Worm (Caenorhabditis elegans) whole organism, late embryonic: ENCODE measurements around the gene F08F1.9.
A peak's percentile ranks its signal among the peaks of the same experiment; 100 is the strongest.

Source experiments
- C08G9.2 ChIP-seq: sonication (generic microtip); optimal IDR thresholded peaks from 2 replicates; lab custom pipeline; 2016; ENCODE audit warnings: mild to moderate bottlenecking, missing genetic modification characterization, moderate library complexity, missing compliant biosample characterization
- C38D4.7 ChIP-seq: fragments of 200-800 bp; sonication (Bioruptor generic); optimal IDR thresholded peaks from 2 replicates; lab custom pipeline; 2018; ENCODE audit warnings: mild to moderate bottlenecking, missing genetic modification characterization, moderate library complexity, missing compliant biosample characterization
- F13H6.1 ChIP-seq: sonication (generic microtip); optimal IDR thresholded peaks from 2 replicates; lab custom pipeline; 2016; ENCODE audit warnings: missing genetic modification characterization, missing compliant biosample characterization
- K09A11.1 ChIP-seq: sonication (generic microtip); optimal IDR thresholded peaks from 2 replicates; lab custom pipeline; 2017; ENCODE audit warnings: antibody characterized with exemption, mild to moderate bottlenecking, missing genetic modification characterization, missing compliant biosample characterization; ENCODE audit not compliant: insufficient read depth
- ahr-1 ChIP-seq: sonication (generic microtip); optimal IDR thresholded peaks from 2 replicates; lab custom pipeline; 2016; ENCODE audit warnings: missing genetic modification characterization, missing compliant biosample characterization
- ama-1 ChIP-seq: fragments of 150-350 bp; optimal IDR thresholded peaks from 2 replicates; lab custom pipeline; 2014
- ceh-14 ChIP-seq: sonication (generic microtip); optimal IDR thresholded peaks from 2 replicates; lab custom pipeline; 2016; ENCODE audit warnings: missing genotype, missing genetic modification characterization, missing compliant biosample characterization
- ceh-18 ChIP-seq: sonication (generic microtip); optimal IDR thresholded peaks from 2 replicates; lab custom pipeline; 2016; ENCODE audit warnings: missing genetic modification characterization, missing compliant biosample characterization
- ceh-22 ChIP-seq: sonication (generic microtip); optimal IDR thresholded peaks from 2 replicates; lab custom pipeline; 2017; ENCODE audit warnings: missing biosample characterization, missing genetic modification characterization
- ceh-24 ChIP-seq: sonication (generic microtip); optimal IDR thresholded peaks from 2 replicates; lab custom pipeline; 2016; ENCODE audit warnings: mild to moderate bottlenecking, missing genetic modification characterization, missing compliant biosample characterization
- ceh-31 ChIP-seq: sonication (generic microtip); optimal IDR thresholded peaks from 2 replicates; lab custom pipeline; 2016; ENCODE audit warnings: missing genetic modification characterization, missing compliant biosample characterization
- ceh-34 ChIP-seq: sonication (generic microtip); optimal IDR thresholded peaks from 2 replicates; lab custom pipeline; 2016; ENCODE audit warnings: mild to moderate bottlenecking, missing genetic modification characterization, missing compliant biosample characterization
- ceh-48 ChIP-seq: sonication (generic microtip); optimal IDR thresholded peaks from 2 replicates; lab custom pipeline; 2016; ENCODE audit warnings: missing genetic modification characterization, inconsistent platforms, missing compliant biosample characterization
- ceh-9 ChIP-seq: sonication (generic microtip); optimal IDR thresholded peaks from 2 replicates; lab custom pipeline; 2016; ENCODE audit warnings: mild to moderate bottlenecking, missing genetic modification characterization, inconsistent platforms, missing compliant biosample characterization
- dmd-4 ChIP-seq: sonication (generic microtip); optimal IDR thresholded peaks from 2 replicates; lab custom pipeline; 2016; ENCODE audit warnings: borderline replicate concordance, missing genetic modification characterization, missing compliant biosample characterization
- elt-2 ChIP-seq: sonication (generic microtip); optimal IDR thresholded peaks from 2 replicates; lab custom pipeline; 2016; ENCODE audit warnings: missing genetic modification reagents, missing genetic modification characterization, missing compliant biosample characterization
- elt-4 ChIP-seq: sonication (generic microtip); optimal IDR thresholded peaks from 2 replicates; lab custom pipeline; 2016; ENCODE audit warnings: missing genetic modification characterization, missing compliant biosample characterization
- eyg-1 ChIP-seq: sonication (generic microtip); optimal IDR thresholded peaks from 2 replicates; lab custom pipeline; 2016; ENCODE audit warnings: missing genotype, missing genetic modification characterization, missing compliant biosample characterization
- fkh-6 ChIP-seq: sonication (generic microtip); optimal IDR thresholded peaks from 2 replicates; lab custom pipeline; 2016; ENCODE audit warnings: missing genetic modification characterization, missing compliant biosample characterization
- gmeb-2 ChIP-seq: sonication (generic microtip); optimal IDR thresholded peaks from 2 replicates; lab custom pipeline; 2016; ENCODE audit warnings: missing genetic modification characterization, inconsistent platforms, missing compliant biosample characterization
- hlh-13 ChIP-seq: fragments of 200-800 bp; sonication (Bioruptor generic); optimal IDR thresholded peaks from 2 replicates; lab custom pipeline; 2018; ENCODE audit warnings: mild to moderate bottlenecking, missing genetic modification characterization, missing compliant biosample characterization
- hlh-15 ChIP-seq: sonication (generic microtip); optimal IDR thresholded peaks from 2 replicates; lab custom pipeline; 2016; ENCODE audit warnings: missing genetic modification characterization, missing compliant biosample characterization
- hlh-30 ChIP-seq: sonication (generic microtip); optimal IDR thresholded peaks from 2 replicates; lab custom pipeline; 2017; ENCODE audit warnings: antibody characterized with exemption, missing genetic modification characterization, missing compliant biosample characterization; ENCODE audit not compliant: insufficient read depth
- hlh-8 ChIP-seq: sonication (generic microtip); optimal IDR thresholded peaks from 2 replicates; lab custom pipeline; 2016; ENCODE audit warnings: missing genotype, missing genetic modification characterization, missing compliant biosample characterization
- lim-6 ChIP-seq: sonication (generic microtip); optimal IDR thresholded peaks from 2 replicates; lab custom pipeline; 2016; ENCODE audit warnings: missing genetic modification characterization, missing compliant biosample characterization
- madf-2 ChIP-seq: sonication (generic microtip); optimal IDR thresholded peaks from 2 replicates; lab custom pipeline; 2017; ENCODE audit warnings: missing genetic modification characterization, missing compliant biosample characterization
- nfya-1 ChIP-seq: sonication (generic microtip); optimal IDR thresholded peaks from 2 replicates; lab custom pipeline; 2017; ENCODE audit warnings: missing genetic modification characterization, mild to moderate bottlenecking, missing compliant biosample characterization, antibody characterized with exemption, moderate library complexity
- nhr-11 ChIP-seq: fragments of 150-350 bp; optimal IDR thresholded peaks from 2 replicates; lab custom pipeline; 2014; ENCODE audit warnings: missing biosample characterization, missing genetic modification characterization
- nhr-232 ChIP-seq: sonication (generic microtip); optimal IDR thresholded peaks from 2 replicates; lab custom pipeline; 2016; ENCODE audit warnings: missing genetic modification characterization, missing compliant biosample characterization
- npax-4 ChIP-seq: sonication (generic microtip); optimal IDR thresholded peaks from 2 replicates; lab custom pipeline; 2016; ENCODE audit warnings: missing genetic modification characterization, missing compliant biosample characterization
- pag-3 ChIP-seq: sonication (generic microtip); optimal IDR thresholded peaks from 2 replicates; lab custom pipeline; 2016; ENCODE audit warnings: missing compliant biosample characterization, missing genetic modification characterization, borderline replicate concordance
- pat-9 ChIP-seq: fragments of 200-800 bp; sonication (Bioruptor generic); optimal IDR thresholded peaks from 2 replicates; lab custom pipeline; 2018; ENCODE audit warnings: mild to moderate bottlenecking, missing genetic modification characterization, moderate library complexity, missing compliant biosample characterization
- pax-1 ChIP-seq: fragments of 150-350 bp; optimal IDR thresholded peaks from 2 replicates; lab custom pipeline; 2014; ENCODE audit warnings: missing biosample characterization, missing genetic modification characterization
- pha-2 ChIP-seq: sonication (generic microtip); optimal IDR thresholded peaks from 2 replicates; lab custom pipeline; 2017; ENCODE audit warnings: mild to moderate bottlenecking, missing genetic modification characterization, missing compliant biosample characterization
- pha-4 ChIP-seq: fragments of 150-350 bp; optimal IDR thresholded peaks from 2 replicates; lab custom pipeline; 2018; ENCODE audit warnings: missing biosample characterization, missing genetic modification reagents, missing genetic modification characterization
- pqm-1 ChIP-seq: sonication (generic microtip); optimal IDR thresholded peaks from 2 replicates; lab custom pipeline; 2016; ENCODE audit warnings: missing genetic modification characterization, missing compliant biosample characterization
- pros-1 ChIP-seq: fragments of 150-350 bp; optimal IDR thresholded peaks from 2 replicates; lab custom pipeline; 2014; ENCODE audit warnings: missing biosample characterization, missing genetic modification reagents, missing genetic modification characterization
- rnt-1 ChIP-seq: sonication (generic microtip); optimal IDR thresholded peaks from 2 replicates; lab custom pipeline; 2016; ENCODE audit warnings: missing genetic modification characterization, missing compliant biosample characterization
- sox-2 ChIP-seq: fragments of 200-800 bp; sonication (Bioruptor generic); IDR thresholded peaks from 2 replicates; pipeline ENCODE4 v1.3.6; 2022; ENCODE audit warnings: missing genetic modification reagents, missing genetic modification characterization, missing compliant biosample characterization
- syd-9 ChIP-seq: sonication (generic microtip); optimal IDR thresholded peaks from 2 replicates; lab custom pipeline; 2016; ENCODE audit warnings: mild to moderate bottlenecking, missing genetic modification characterization, moderate library complexity, missing compliant biosample characterization
- tbx-2 ChIP-seq: sonication (generic microtip); optimal IDR thresholded peaks from 2 replicates; lab custom pipeline; 2016; ENCODE audit warnings: missing genetic modification characterization, missing compliant biosample characterization
- tbx-7 ChIP-seq: sonication (generic microtip); optimal IDR thresholded peaks from 2 replicates; lab custom pipeline; 2016; ENCODE audit warnings: missing genotype, missing genetic modification characterization, missing compliant biosample characterization
- ttx-3 ChIP-seq: sonication (generic microtip); optimal IDR thresholded peaks from 2 replicates; lab custom pipeline; 2016; ENCODE audit warnings: missing genetic modification reagents, missing genetic modification characterization, missing compliant biosample characterization
- unc-42 ChIP-seq: sonication (generic microtip); optimal IDR thresholded peaks from 2 replicates; lab custom pipeline; 2016; ENCODE audit warnings: missing genotype, missing genetic modification characterization, missing compliant biosample characterization
- unc-86 ChIP-seq: sonication (generic microtip); optimal IDR thresholded peaks from 2 replicates; lab custom pipeline; 2016; ENCODE audit warnings: missing genetic modification characterization, missing compliant biosample characterization
- zip-5 ChIP-seq: sonication (generic microtip); optimal IDR thresholded peaks from 2 replicates; lab custom pipeline; 2016; ENCODE audit warnings: missing genetic modification characterization, missing compliant biosample characterization
- ztf-16 ChIP-seq: sonication (generic microtip); optimal IDR thresholded peaks from 2 replicates; lab custom pipeline; 2017; ENCODE audit warnings: missing genetic modification characterization, missing compliant biosample characterization

The F08F1.9 gene

DNA sequence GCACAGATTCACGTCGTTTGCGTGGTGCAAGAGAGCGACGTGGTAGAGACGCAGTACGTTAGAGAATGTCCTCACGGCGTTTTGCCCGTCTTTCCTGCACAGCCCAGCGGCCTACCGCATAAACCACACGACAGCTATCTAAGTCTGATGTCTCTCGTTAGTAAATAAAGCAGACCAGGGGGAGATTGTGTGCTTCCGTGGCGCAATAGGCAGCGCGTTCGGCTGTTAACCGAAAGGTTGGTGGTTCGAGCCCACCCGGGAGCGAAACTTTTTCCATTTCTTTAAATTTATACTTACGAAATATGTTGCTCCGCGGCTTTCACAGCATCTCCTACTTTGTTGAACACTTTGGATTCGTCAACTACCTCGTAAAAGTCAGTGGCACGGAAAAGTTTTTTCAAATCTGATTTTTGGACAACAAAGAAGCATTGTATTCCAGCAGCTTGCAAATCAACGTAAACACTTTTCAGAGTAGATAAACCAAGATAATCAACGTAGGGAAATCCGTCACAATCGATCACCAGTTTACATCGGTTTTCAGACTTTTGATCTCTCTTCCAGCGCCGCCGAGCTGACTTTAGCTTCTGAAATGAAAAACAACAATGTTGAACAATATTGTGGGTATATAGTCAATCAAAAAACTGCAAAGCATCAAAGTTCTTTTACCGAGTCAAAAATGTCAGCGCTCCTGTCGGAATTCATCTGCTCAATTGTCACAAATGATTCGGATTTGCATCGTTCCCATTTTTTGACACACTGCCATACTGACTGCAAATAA is 6.2 kb downstream of the F08F1.9 start (continued):
- TF ChIP-seq pqm-1 (tag; lab: Kevin White, UChicago) = peak; percentile 88
- TF ChIP-seq hlh-30 = peak; percentile 78
- TF ChIP-seq ama-1 (lab: Kevin White, UChicago) = no peak
- peak; percentile 97 for TF ChIP-seq syd-9 (tag; lab: Kevin White, UChicago)
- no peak for TF ChIP-seq nhr-11
- TF ChIP-seq pag-3 = peak; percentile 46
- TF ChIP-seq dmd-4 (tag; lab: Kevin White, UChicago) = peak; percentile 93
- peak; percentile 97 for TF ChIP-seq elt-2 (tag; lab: Kevin White, UChicago)
- peak; percentile 93 for TF ChIP-seq hlh-13 (GFP tag; lab: Kevin White, UChicago)
- peak; percentile 95 for TF ChIP-seq unc-86 (tag; lab: Kevin White, UChicago)
- peak; percentile 98 for TF ChIP-seq rnt-1 (tag; lab: Kevin White, UChicago)
- TF ChIP-seq pha-4 (tag; lab: Kevin White, UChicago) = no peak
- peak; percentile 89 for TF ChIP-seq nfya-1
- peak; percentile 95 for TF ChIP-seq fkh-6
- peak; percentile 98 for TF ChIP-seq ceh-18 (tag; lab: Kevin White, UChicago)
- peak; percentile 88 for TF ChIP-seq lim-6
- peak; percentile 89 for TF ChIP-seq madf-2 (tag; lab: Kevin White, UChicago)
- peak; percentile 93 for TF ChIP-seq ahr-1
- peak; percentile 97 for TF ChIP-seq ztf-16 (tag; lab: Kevin White, UChicago)
- TF ChIP-seq ceh-34 (tag; lab: Kevin White, UChicago) = peak; percentile 98
- peak; percentile 67 for TF ChIP-seq pros-1 (tag; lab: Kevin White, UChicago)
- peak; percentile 49 for TF ChIP-seq ceh-22
- no peak for TF ChIP-seq pax-1 (tag; lab: Kevin White, UChicago)
- TF ChIP-seq C38D4.7 = peak; percentile 92
- peak; percentile 95 for TF ChIP-seq ceh-31 (tag; lab: Kevin White, UChicago)
- peak; percentile 88 for TF ChIP-seq zip-5
- TF ChIP-seq ceh-14 = peak; percentile 96
- peak; percentile 85 for TF ChIP-seq hlh-15 (tag; lab: Kevin White, UChicago)
- peak; percentile 87 for TF ChIP-seq unc-42 (tag; lab: Kevin White, UChicago)
- TF ChIP-seq nhr-232 (tag; lab: Kevin White, UChicago) = peak; percentile 92
- peak; percentile 95 for TF ChIP-seq pha-2 (tag; lab: Kevin White, UChicago)
- peak; percentile 84 for TF ChIP-seq C08G9.2 (tag; lab: Kevin White, UChicago)
- peak; percentile 92 for TF ChIP-seq hlh-8 (tag; lab: Kevin White, UChicago)
- peak; percentile 74 for TF ChIP-seq elt-4 (tag; lab: Kevin White, UChicago)
- peak; percentile 92 for TF ChIP-seq ceh-9 (tag; lab: Kevin White, UChicago)
- peak; percentile 98 for TF ChIP-seq tbx-2
- peak; percentile 87 for TF ChIP-seq ceh-48 (tag; lab: Kevin White, UChicago)
- peak; percentile 92 for TF ChIP-seq gmeb-2 (tag; lab: Kevin White, UChicago)
- TF ChIP-seq ttx-3 (tag; lab: Kevin White, UChicago) = peak; percentile 93
- peak; percentile 77 for TF ChIP-seq tbx-7 (tag; lab: Kevin White, UChicago)
- TF ChIP-seq, all 69 proteins: peak for 65

ce11 chrX:8394279-8394678 is 16.4 kb downstream of the F08F1.9 start:
- TF ChIP-seq pag-3 (no peak), rnt-1 (tag; lab: Kevin White, UChicago) (no peak), ceh-18 (tag; lab: Kevin White, UChicago) (no peak), hlh-15 (tag; lab: Kevin White, UChicago) (no peak), ztf-16 (tag; lab: Kevin White, UChicago) (no peak), syd-9 (tag; lab: Kevin White, UChicago) (no peak), pat-9 (tag; lab: Kevin White, UChicago) (no peak), sox-2 (GFP tag; lab: Robert Waterston, UW) (no peak), ama-1 (lab: Kevin White, UChicago) (no peak), ceh-24 (no peak), K09A11.1 (no peak), zip-5 (no peak), eyg-1 (tag; lab: Kevin White, UChicago) (no peak), ceh-34 (tag; lab: Kevin White, UChicago) (no peak), npax-4 (no peak), F13H6.1 (tag; lab: Kevin White, UChicago) (no peak)
